Fruit fly (Drosophila melanogaster) whole organism, embryonic: ENCODE data around the gene rdog.

Experiments
- B-H2 ChIP-seq: fragments of 200-800 bp; sonication (Bioruptor generic); optimal IDR thresholded peaks from 2 replicates; lab custom pipeline; 2018; ENCODE audit warnings: missing biosample characterization, mild to moderate bottlenecking, missing genetic modification characterization
- Bgb ChIP-seq: fragments of 200-800 bp; sonication (Bioruptor generic); IDR thresholded peaks from 2 replicates; pipeline ENCODE4 v1.3.6; 2022; ENCODE audit warnings: missing biosample characterization, missing genetic modification characterization; ENCODE audit not compliant: partially characterized antibody
- C15 ChIP-seq: fragments of 200-800 bp; sonication (Bioruptor generic); IDR thresholded peaks from 3 replicates; pipeline ENCODE4 v1.3.6; 2022; ENCODE audit warnings: missing biosample characterization, missing genetic modification characterization
- CG11093 ChIP-seq: fragments of 200-800 bp; sonication (Bioruptor generic); IDR thresholded peaks from 3 replicates; pipeline ENCODE4 v1.3.6; 2022; ENCODE audit warnings: missing biosample characterization, missing genetic modification characterization
- CG13123 ChIP-seq: fragments of 200-800 bp; sonication (Bioruptor generic); optimal IDR thresholded peaks from 2 replicates; lab custom pipeline; 2016; ENCODE audit warnings: missing biosample characterization, missing genetic modification characterization
- CG13287 ChIP-seq: fragments of 200-800 bp; sonication (Bioruptor generic); IDR thresholded peaks from 2 replicates; pipeline ENCODE4 v1.3.6; 2022; ENCODE audit warnings: missing biosample characterization, missing genetic modification characterization; ENCODE audit not compliant: partially characterized antibody
- CG15269 ChIP-seq: fragments of 200-800 bp; sonication (Bioruptor generic); optimal IDR thresholded peaks from 2 replicates; lab custom pipeline; 2018; ENCODE audit warnings: missing biosample characterization, mild to moderate bottlenecking, missing genetic modification characterization, moderate library complexity
- CG15696 ChIP-seq: fragments of 200-800 bp; sonication (Bioruptor generic); optimal IDR thresholded peaks from 2 replicates; lab custom pipeline; 2019; ENCODE audit warnings: missing biosample characterization, mild to moderate bottlenecking, missing genetic modification characterization, moderate library complexity
- CG2202 ChIP-seq: fragments of 200-800 bp; sonication (Bioruptor generic); optimal IDR thresholded peaks from 2 replicates; lab custom pipeline; 2018; ENCODE audit warnings: missing biosample characterization, mild to moderate bottlenecking, missing genetic modification characterization
- CG31224 ChIP-seq: fragments of 200-800 bp; sonication (Bioruptor generic); IDR thresholded peaks from 2 replicates; pipeline ENCODE4 v1.3.6; 2022; ENCODE audit warnings: missing biosample characterization, missing genetic modification characterization
- CG3407 ChIP-seq: fragments of 200-800 bp; sonication (Bioruptor generic); optimal IDR thresholded peaks from 2 replicates; lab custom pipeline; 2018; ENCODE audit warnings: missing biosample characterization, mild to moderate bottlenecking, missing genetic modification characterization
- CG3838 ChIP-seq: fragments of 200-800 bp; sonication (Bioruptor generic); optimal IDR thresholded peaks from 3 replicates; lab custom pipeline; 2016; ENCODE audit warnings: missing biosample characterization, missing genetic modification characterization
- CG4282 ChIP-seq: fragments of 200-800 bp; sonication (Bioruptor generic); optimal IDR thresholded peaks from 2 replicates; lab custom pipeline; 2016; ENCODE audit warnings: missing biosample characterization, missing genetic modification characterization
- CG4404 ChIP-seq: fragments of 200-800 bp; sonication (Bioruptor generic); IDR thresholded peaks from 2 replicates; pipeline ENCODE4 v1.3.6; 2022; ENCODE audit warnings: missing biosample characterization, missing genetic modification characterization
- CG4617 ChIP-seq: fragments of 200-800 bp; sonication (Bioruptor generic); optimal IDR thresholded peaks from 3 replicates; lab custom pipeline; 2016; ENCODE audit warnings: missing biosample characterization, missing genetic modification characterization, borderline replicate concordance
- CG6175 ChIP-seq: fragments of 200-800 bp; sonication (Bioruptor generic); IDR thresholded peaks from 3 replicates; pipeline ENCODE4 v1.3.6; 2022; ENCODE audit warnings: missing biosample characterization, missing genetic modification characterization
- CG6254 ChIP-seq: fragments of 200-800 bp; sonication (Bioruptor generic); optimal IDR thresholded peaks from 3 replicates; lab custom pipeline; 2017; ENCODE audit warnings: mild to moderate bottlenecking, missing biosample characterization, missing genetic modification reagents, missing genetic modification characterization
- CG7271 ChIP-seq: fragments of 200-800 bp; sonication (Bioruptor generic); optimal IDR thresholded peaks from 2 replicates; lab custom pipeline; 2018; ENCODE audit warnings: missing biosample characterization, mild to moderate bottlenecking, missing genetic modification characterization, moderate library complexity
- Camta ChIP-seq: fragments of 200-800 bp; sonication (Bioruptor generic); optimal IDR thresholded peaks from 2 replicates; lab custom pipeline; 2016; ENCODE audit warnings: missing biosample characterization, missing genetic modification characterization
- Dbx ChIP-seq: fragments of 200-800 bp; sonication (Bioruptor generic); IDR thresholded peaks from 3 replicates; pipeline ENCODE4 v1.3.6; 2022; ENCODE audit warnings: missing biosample characterization, missing genetic modification characterization
- Dp ChIP-seq: fragments of 200-800 bp; sonication (Bioruptor generic); optimal IDR thresholded peaks from 2 replicates; lab custom pipeline; 2018; ENCODE audit warnings: missing biosample characterization, mild to moderate bottlenecking, missing genetic modification characterization, moderate library complexity
- Fer3 ChIP-seq: fragments of 200-800 bp; sonication (Bioruptor generic); optimal IDR thresholded peaks from 2 replicates; lab custom pipeline; 2018; ENCODE audit warnings: missing biosample characterization, mild to moderate bottlenecking, missing genetic modification characterization, moderate library complexity
- Gug ChIP-seq: fragments of 200-800 bp; sonication (Bioruptor generic); IDR thresholded peaks from 4 replicates; pipeline ENCODE4 v1.3.6; 2022; ENCODE audit warnings: missing biosample characterization, missing genetic modification characterization
- HLH3B ChIP-seq: fragments of 200-800 bp; sonication (Bioruptor generic); IDR thresholded peaks from 2 replicates; pipeline ENCODE4 v1.3.6; 2022; ENCODE audit warnings: missing biosample characterization, missing genetic modification characterization
- Hey ChIP-seq: fragments of 200-800 bp; sonication (Bioruptor generic); optimal IDR thresholded peaks from 3 replicates; lab custom pipeline; 2018; ENCODE audit warnings: missing biosample characterization, mild to moderate bottlenecking, missing genetic modification characterization
- Kr ChIP-seq: fragments of 200-800 bp; sonication (Bioruptor generic); optimal IDR thresholded peaks from 2 replicates; lab custom pipeline; 2017; ENCODE audit warnings: missing biosample characterization, mild to moderate bottlenecking, missing genetic modification characterization
- Lhr ChIP-seq: fragments of 200-800 bp; sonication (Bioruptor generic); optimal IDR thresholded peaks from 3 replicates; lab custom pipeline; 2017; ENCODE audit warnings: mild to moderate bottlenecking, missing biosample characterization, missing genetic modification reagents, missing genetic modification characterization
- Lpt ChIP-seq: fragments of >200 bp; optimal IDR thresholded peaks from 2 replicates; lab custom pipeline; 2018; ENCODE audit warnings: missing biosample characterization, missing genetic modification characterization
- Med ChIP-seq: fragments of 200-800 bp; sonication (Bioruptor generic); peaks from one replicate; lab custom pipeline; 2016; ENCODE audit warnings: missing biosample characterization, missing genetic modification characterization, mild to moderate bottlenecking, inconsistent platforms, moderate library complexity
- Nf-YB ChIP-seq: fragments of 200-800 bp; sonication (Bioruptor generic); optimal IDR thresholded peaks from 3 replicates; lab custom pipeline; 2019; ENCODE audit warnings: missing biosample characterization, mild to moderate bottlenecking, missing genetic modification characterization, moderate library complexity
- Six4 ChIP-seq: fragments of 200-800 bp; sonication (Bioruptor generic); optimal IDR thresholded peaks from 2 replicates; lab custom pipeline; 2016; ENCODE audit warnings: missing biosample characterization, missing genetic modification characterization
- bsh ChIP-seq, 2 experiments: fragments of 200-800 bp; sonication (Bioruptor generic); optimal IDR thresholded peaks; 2 replicates each; lab custom pipeline; 2017 to 2018; ENCODE audit warnings: mild to moderate bottlenecking in 2 of 2, missing biosample characterization in 2 of 2, missing genetic modification characterization in 2 of 2, moderate library complexity in 1 of 2
- cato ChIP-seq: fragments of 200-800 bp; sonication (Bioruptor generic); optimal IDR thresholded peaks from 2 replicates; lab custom pipeline; 2016; ENCODE audit warnings: missing biosample characterization, missing genetic modification characterization, borderline replicate concordance
- crol ChIP-seq: fragments of 200-800 bp; sonication (Bioruptor generic); IDR thresholded peaks from 2 replicates; pipeline ENCODE4 v1.3.6; 2022; ENCODE audit warnings: missing biosample characterization, missing genetic modification characterization
- dan ChIP-seq: fragments of 200-800 bp; sonication (Bioruptor generic); IDR thresholded peaks from 2 replicates; pipeline ENCODE4 v1.3.6; 2022; ENCODE audit warnings: missing biosample characterization, missing genetic modification characterization
- dpn ChIP-seq, 2 experiments: fragments of 200-800 bp; sonication (Bioruptor generic); optimal IDR thresholded peaks; 3 replicates each; lab custom pipeline; 2016; ENCODE audit warnings: missing biosample characterization in 2 of 2, missing genetic modification characterization in 2 of 2
- dysf ChIP-seq: fragments of 200-800 bp; sonication (Bioruptor generic); IDR thresholded peaks from 3 replicates; pipeline ENCODE4 v1.3.6; 2022; ENCODE audit warnings: missing biosample characterization, missing genetic modification characterization
- jing ChIP-seq: fragments of 200-800 bp; sonication (Bioruptor generic); optimal IDR thresholded peaks from 2 replicates; lab custom pipeline; 2018; ENCODE audit warnings: missing biosample characterization, mild to moderate bottlenecking, missing genetic modification characterization
- jumu ChIP-seq: fragments of 200-800 bp; sonication (Bioruptor generic); optimal IDR thresholded peaks from 3 replicates; lab custom pipeline; 2016; ENCODE audit warnings: missing biosample characterization, missing genetic modification characterization
- lbe ChIP-seq: fragments of 200-800 bp; sonication (Bioruptor generic); optimal IDR thresholded peaks from 2 replicates; lab custom pipeline; 2016; ENCODE audit warnings: missing biosample characterization, mild to moderate bottlenecking, missing genetic modification characterization
- oc ChIP-seq: fragments of 200-800 bp; sonication (Bioruptor generic); optimal IDR thresholded peaks from 2 replicates; lab custom pipeline; 2018; ENCODE audit warnings: missing biosample characterization, mild to moderate bottlenecking, missing genetic modification characterization, moderate library complexity
- psq ChIP-seq: fragments of 200-800 bp; sonication (Bioruptor generic); optimal IDR thresholded peaks from 2 replicates; lab custom pipeline; 2017; ENCODE audit warnings: missing biosample characterization, missing genetic modification characterization
- schlank ChIP-seq: fragments of 200-800 bp; sonication (Bioruptor generic); optimal IDR thresholded peaks from 2 replicates; lab custom pipeline; 2018; ENCODE audit warnings: missing biosample characterization, mild to moderate bottlenecking, missing genetic modification characterization
- shn ChIP-seq: fragments of 200-800 bp; sonication (Bioruptor generic); optimal IDR thresholded peaks from 3 replicates; lab custom pipeline; 2016; ENCODE audit warnings: missing biosample characterization, missing genetic modification characterization
- stc ChIP-seq: fragments of 200-800 bp; sonication (Bioruptor generic); IDR thresholded peaks from 2 replicates; pipeline ENCODE4 v1.3.6; 2022; ENCODE audit warnings: missing biosample characterization, missing genetic modification characterization
- zen2 ChIP-seq: fragments of 200-800 bp; sonication (Bioruptor generic); IDR thresholded peaks from 3 replicates; pipeline ENCODE4 v1.3.6; 2022; ENCODE audit warnings: missing biosample characterization, missing genetic modification characterization; ENCODE audit not compliant: partially characterized antibody
- zf30C ChIP-seq: fragments of 200-800 bp; sonication (Bioruptor generic); optimal IDR thresholded peaks from 3 replicates; lab custom pipeline; 2018; ENCODE audit warnings: missing biosample characterization, mild to moderate bottlenecking, missing genetic modification characterization

Gene rdog

dm6 chr3R:29214262-29214661 lies 56.3 kb downstream of the rdog start (continued):
- TF ChIP-seq jing (GFP tag; lab: Kevin White, UChicago) = peak; percentile 98
- TF ChIP-seq CG15696 = peak; percentile 100
- TF ChIP-seq dysf = peak; percentile 99
- peak; percentile 99 for TF ChIP-seq stc (GFP tag; lab: Robert Waterston, UW)
- peak; percentile 99 for TF ChIP-seq CG13123
- TF ChIP-seq Nf-YB (GFP tag; lab: Kevin White, UChicago) = peak; percentile 91
- TF ChIP-seq Fer3 = peak; percentile 99
- no peak for TF ChIP-seq zen2 (GFP tag; lab: Robert Waterston, UW)
- peak; percentile 98 for TF ChIP-seq CG4404 (GFP tag; lab: Robert Waterston, UW)
- TF ChIP-seq Lpt (GFP tag; lab: Kevin White, UChicago) = no peak
- peak; percentile 98 for TF ChIP-seq dan (GFP tag; lab: Robert Waterston, UW)
- peak; percentile 99 for TF ChIP-seq dpn (GFP tag; optimal IDR thresholded peaks at IDR 0.05; lab: Kevin White, UChicago)
- peak; percentile 100 for TF ChIP-seq CG7271
- peak; percentile 99 for TF ChIP-seq B-H2 (GFP tag; lab: Kevin White, UChicago)
- TF ChIP-seq CG6254 (GFP tag; lab: Kevin White, UChicago) = peak; percentile 98
- TF ChIP-seq CG6175 (GFP tag; lab: Robert Waterston, UW) = peak; percentile 98
- peak; percentile 98 for TF ChIP-seq CG3838 (GFP tag; lab: Kevin White, UChicago)
- peak; percentile 99 for TF ChIP-seq CG2202 (tag; lab: Kevin White, UChicago)
- peak; percentile 97 for TF ChIP-seq Kr (GFP tag; lab: Kevin White, UChicago)
- TF ChIP-seq CG15269 = peak; percentile 99
- peak; percentile 99 to 100 for TF ChIP-seq bsh (GFP tag; optimal IDR thresholded peaks at IDR 0.05; lab: Kevin White, UChicago)
- TF ChIP-seq Six4 (GFP tag; lab: Kevin White, UChicago) = peak; percentile 99
- TF ChIP-seq Camta (GFP tag; lab: Kevin White, UChicago) = peak; percentile 99
- TF ChIP-seq Hey (tag; lab: Kevin White, UChicago) = peak; percentile 97
- TF ChIP-seq schlank (tag; lab: Kevin White, UChicago) = peak; percentile 98
- peak; percentile 100 for TF ChIP-seq Med (GFP tag; lab: Kevin White, UChicago)
- peak; percentile 31; the same call in 1 of the 2 replicates for TF ChIP-seq CG13287
- TF ChIP-seq psq = peak; percentile 95
- TF ChIP-seq Dp (GFP tag; lab: Kevin White, UChicago) = peak; percentile 46
- TF ChIP-seq Dbx (GFP tag; lab: Robert Waterston, UW) = peak; percentile 99
- peak; percentile 96 for TF ChIP-seq CG31224 (GFP tag; lab: Robert Waterston, UW)
- TF ChIP-seq cato (GFP tag; lab: Kevin White, UChicago) = peak; percentile 98
- TF ChIP-seq C15 (GFP tag; lab: Robert Waterston, UW) = peak; percentile 98
- TF ChIP-seq CG4282 (GFP tag; lab: Kevin White, UChicago) = peak; percentile 98
- TF ChIP-seq CG11093 (GFP tag; lab: Robert Waterston, UW) = peak; percentile 98
- peak; percentile 98 for TF ChIP-seq CG3407 (GFP tag; lab: Kevin White, UChicago)
- peak; percentile 98 for TF ChIP-seq Gug
- TF ChIP-seq jumu (GFP tag; lab: Kevin White, UChicago) = peak; percentile 98
- TF ChIP-seq oc (tag; lab: Kevin White, UChicago) = peak; percentile 99
- peak; percentile 62 for TF ChIP-seq zf30C (GFP tag; lab: Kevin White, UChicago)
- peak; percentile 99 for TF ChIP-seq CG4617 (GFP tag; lab: Kevin White, UChicago)
- TF ChIP-seq Lhr = peak; percentile 99
- TF ChIP-seq HLH3B (GFP tag; lab: Robert Waterston, UW) = peak; percentile 99
- TF ChIP-seq lbe (GFP tag; lab: Kevin White, UChicago) = peak; percentile 99
- TF ChIP-seq shn = peak; percentile 98
- TF ChIP-seq Bgb (GFP tag; lab: Robert Waterston, UW) = 0 out of 2 replicates have a peak, but pooled peaks have one; percentile 60
- TF ChIP-seq crol (GFP tag; lab: Robert Waterston, UW) = peak; percentile 87
